Worm (Caenorhabditis elegans) whole organism, L1 larva: ENCODE data around the gene C15C7.4.

Experiments
- C04F5.9 ChIP-seq: sonication (generic microtip); optimal IDR thresholded peaks from 2 replicates; lab custom pipeline; 2016; ENCODE audit warnings: missing genetic modification characterization, missing compliant biosample characterization
- C34B4.2 ChIP-seq: sonication (generic microtip); optimal IDR thresholded peaks from 2 replicates; lab custom pipeline; 2017; ENCODE audit warnings: mild to moderate bottlenecking, missing genetic modification characterization, missing compliant biosample characterization
- Y116A8C.19 ChIP-seq: sonication (generic microtip); optimal IDR thresholded peaks from 2 replicates; lab custom pipeline; 2016; ENCODE audit warnings: missing compliant biosample characterization, missing genetic modification characterization, borderline replicate concordance
- ama-1 ChIP-seq: fragments of 150-350 bp; optimal IDR thresholded peaks from 2 replicates; lab custom pipeline; 2014
- ceh-82 ChIP-seq, 3 experiments: fragments of 150-350 bp in 1 of 3; sonication (generic microtip) in 2 of 3; optimal IDR thresholded peaks; 2 replicates each; lab custom pipeline; 2014 to 2017; ENCODE audit warnings: missing biosample characterization in 3 of 3, missing genetic modification characterization in 3 of 3
- dpl-1 ChIP-seq, 3 experiments: fragments of 150-350 bp in 2 of 3; sonication (generic microtip) in 1 of 3; optimal IDR thresholded peaks; 2 replicates each; lab custom pipeline; 2014 to 2017; ENCODE audit warnings: missing biosample characterization in 3 of 3, missing genetic modification characterization in 3 of 3, missing genetic modification reagents in 3 of 3
- dsc-1 ChIP-seq: sonication (generic microtip); optimal IDR thresholded peaks from 2 replicates; lab custom pipeline; 2016; ENCODE audit warnings: mild to moderate bottlenecking, missing genetic modification characterization, missing compliant biosample characterization
- efl-1 ChIP-seq, 4 experiments: fragments of 150-350 bp; optimal IDR thresholded peaks in 3 of 4; peaks in 1 of 4; 1 replicate in 1 of 4; 2 replicates in 3 of 4; lab custom pipeline; 2014; ENCODE audit warnings: missing biosample characterization in 2 of 4, missing genetic modification characterization in 2 of 4, missing genetic modification reagents in 2 of 4
- egl-13 ChIP-seq: sonication (generic microtip); optimal IDR thresholded peaks from 2 replicates; lab custom pipeline; 2016; ENCODE audit warnings: missing genotype, missing genetic modification reagents, missing genetic modification characterization, missing compliant biosample characterization
- elt-2 ChIP-seq: sonication (generic microtip); optimal IDR thresholded peaks from 2 replicates; lab custom pipeline; 2016; ENCODE audit warnings: missing genetic modification characterization, mild to moderate bottlenecking, inconsistent platforms, missing compliant biosample characterization, missing genetic modification reagents
- elt-3 ChIP-seq, 6 experiments: fragments of 150-350 bp in 1 of 6; sonication (generic microtip); optimal IDR thresholded peaks; 2 replicates each; lab custom pipeline; 2017 to 2018; ENCODE audit warnings: missing biosample characterization in 6 of 6, missing genetic modification characterization in 6 of 6, inconsistent platforms in 1 of 6
- fkh-4 ChIP-seq: sonication (generic microtip); optimal IDR thresholded peaks from 2 replicates; lab custom pipeline; 2016; ENCODE audit warnings: missing compliant biosample characterization, missing genetic modification characterization, borderline replicate concordance
- grh-1 ChIP-seq: fragments of 200-800 bp; sonication (Bioruptor generic); IDR thresholded peaks from 2 replicates; pipeline ENCODE4 v1.3.6; 2022; ENCODE audit warnings: missing genetic modification reagents, missing genetic modification characterization, missing compliant biosample characterization
- hlh-4 ChIP-seq: sonication (generic microtip); optimal IDR thresholded peaks from 2 replicates; lab custom pipeline; 2016; ENCODE audit warnings: mild to moderate bottlenecking, missing genetic modification characterization, missing compliant biosample characterization
- hpl-2 ChIP-seq: fragments of 150-350 bp; optimal IDR thresholded peaks from 2 replicates; lab custom pipeline; 2014; ENCODE audit warnings: missing biosample characterization, missing genetic modification reagents, missing genetic modification characterization
- lin-14 ChIP-seq: fragments of 200-800 bp; sonication (Bioruptor generic); optimal IDR thresholded peaks from 2 replicates; lab custom pipeline; 2018; ENCODE audit warnings: mild to moderate bottlenecking, missing genetic modification characterization, moderate library complexity, missing compliant biosample characterization
- lin-35 ChIP-seq, 2 experiments: fragments of 150-350 bp; optimal IDR thresholded peaks; 2 replicates each; lab custom pipeline; 2014; ENCODE audit warnings: missing biosample characterization in 2 of 2, missing genetic modification characterization in 2 of 2, missing genetic modification reagents in 2 of 2
- lir-3 ChIP-seq: sonication (generic microtip); optimal IDR thresholded peaks from 2 replicates; lab custom pipeline; 2016; ENCODE audit warnings: mild to moderate bottlenecking, missing genetic modification characterization, moderate library complexity, missing compliant biosample characterization; ENCODE audit not compliant: poor library complexity
- lsy-2 ChIP-seq, 2 experiments: fragments of 150-350 bp; optimal IDR thresholded peaks; 2 replicates each; lab custom pipeline; 2014; ENCODE audit warnings: missing biosample characterization in 2 of 2, missing genetic modification characterization in 2 of 2
- mab-9 ChIP-seq: fragments of 200-800 bp; sonication (Bioruptor generic); IDR thresholded peaks from 2 replicates; pipeline ENCODE4 v1.3.6; 2022; ENCODE audit warnings: missing genetic modification reagents, missing genetic modification characterization, missing compliant biosample characterization
- mdl-1 ChIP-seq, 2 experiments: fragments of 150-350 bp; optimal IDR thresholded peaks; 2 replicates each; lab custom pipeline; 2014 to 2017; ENCODE audit warnings: missing biosample characterization in 2 of 2, missing genetic modification characterization in 2 of 2, inconsistent platforms in 1 of 2
- mef-2 ChIP-seq: fragments of 150-350 bp; optimal IDR thresholded peaks from 2 replicates; lab custom pipeline; 2014; ENCODE audit warnings: missing biosample characterization, missing genetic modification characterization
- nhr-19 ChIP-seq: fragments of 200-800 bp; sonication (Bioruptor generic); conservative IDR thresholded peaks from 2 replicates; pipeline ENCODE4 v1.3.6; 2022; ENCODE audit warnings: missing genetic modification characterization, missing compliant biosample characterization
- nhr-20 ChIP-seq: sonication (generic microtip); optimal IDR thresholded peaks from 2 replicates; lab custom pipeline; 2016; ENCODE audit warnings: mild to moderate bottlenecking, missing genetic modification characterization, missing compliant biosample characterization
- nhr-237 ChIP-seq: fragments of 150-350 bp; optimal IDR thresholded peaks from 2 replicates; lab custom pipeline; 2014; ENCODE audit warnings: missing biosample characterization, missing genetic modification characterization
- nhr-47 ChIP-seq: sonication (generic microtip); optimal IDR thresholded peaks from 2 replicates; lab custom pipeline; 2016; ENCODE audit warnings: mild to moderate bottlenecking, missing genetic modification characterization, moderate library complexity, missing compliant biosample characterization
- nhr-71 ChIP-seq: sonication (generic microtip); optimal IDR thresholded peaks from 2 replicates; lab custom pipeline; 2016; ENCODE audit warnings: mild to moderate bottlenecking, missing genetic modification characterization, moderate library complexity, missing compliant biosample characterization
- nhr-77 ChIP-seq: fragments of 150-350 bp; optimal IDR thresholded peaks from 2 replicates; lab custom pipeline; 2014; ENCODE audit warnings: missing biosample characterization, missing genetic modification characterization
- nhr-84 ChIP-seq: sonication (generic microtip); optimal IDR thresholded peaks from 2 replicates; lab custom pipeline; 2017; ENCODE audit warnings: missing biosample characterization, missing genetic modification characterization
- nhr-90 ChIP-seq: sonication (generic microtip); optimal IDR thresholded peaks from 2 replicates; lab custom pipeline; 2016; ENCODE audit warnings: mild to moderate bottlenecking, missing genetic modification characterization, missing compliant biosample characterization; ENCODE audit not compliant: poor library complexity
- pag-3 ChIP-seq: sonication (generic microtip); optimal IDR thresholded peaks from 2 replicates; lab custom pipeline; 2017; ENCODE audit warnings: missing genetic modification characterization, mild to moderate bottlenecking, missing compliant biosample characterization, antibody characterized with exemption, borderline replicate concordance; ENCODE audit not compliant: insufficient read depth
- rnt-1 ChIP-seq: sonication (generic microtip); optimal IDR thresholded peaks from 2 replicates; lab custom pipeline; 2016; ENCODE audit warnings: mild to moderate bottlenecking, missing genetic modification characterization, moderate library complexity, missing compliant biosample characterization
- snu-23 ChIP-seq: sonication (generic microtip); optimal IDR thresholded peaks from 2 replicates; lab custom pipeline; 2016; ENCODE audit warnings: missing genetic modification characterization, missing compliant biosample characterization
- sox-4 ChIP-seq: sonication (generic microtip); optimal IDR thresholded peaks from 2 replicates; lab custom pipeline; 2016; ENCODE audit warnings: missing genetic modification characterization, missing compliant biosample characterization
- sup-37 ChIP-seq: fragments of 200-800 bp; sonication (Bioruptor generic); optimal IDR thresholded peaks from 2 replicates; lab custom pipeline; 2018; ENCODE audit warnings: mild to moderate bottlenecking, missing genetic modification characterization, missing compliant biosample characterization
- swsn-7 ChIP-seq: sonication (generic microtip); optimal IDR thresholded peaks from 2 replicates; lab custom pipeline; 2016; ENCODE audit warnings: missing genetic modification characterization, missing compliant biosample characterization
- tbx-2 ChIP-seq: sonication (generic microtip); optimal IDR thresholded peaks from 2 replicates; lab custom pipeline; 2016; ENCODE audit warnings: missing genetic modification characterization, missing compliant biosample characterization
- tlp-1 ChIP-seq: fragments of 150-350 bp; optimal IDR thresholded peaks from 2 replicates; lab custom pipeline; 2014; ENCODE audit warnings: missing biosample characterization, missing genetic modification characterization
- unc-130 ChIP-seq: fragments of 150-350 bp; optimal IDR thresholded peaks from 2 replicates; lab custom pipeline; 2017; ENCODE audit warnings: missing biosample characterization, missing genetic modification characterization, inconsistent platforms
- unc-30 ChIP-seq: sonication (generic microtip); optimal IDR thresholded peaks from 2 replicates; lab custom pipeline; 2017; ENCODE audit warnings: missing biosample characterization, missing genetic modification characterization
- unc-86 ChIP-seq: sonication (generic microtip); optimal IDR thresholded peaks from 2 replicates; lab custom pipeline; 2016; ENCODE audit warnings: missing genetic modification characterization, missing compliant biosample characterization
- unc-98 ChIP-seq: fragments of 200-800 bp; sonication (Bioruptor generic); IDR thresholded peaks from 2 replicates; pipeline ENCODE4 v1.3.6; 2022; ENCODE audit warnings: missing genetic modification characterization, missing compliant biosample characterization
- zag-1 ChIP-seq: fragments of 150-350 bp; optimal IDR thresholded peaks from 2 replicates; lab custom pipeline; 2014; ENCODE audit warnings: missing biosample characterization, missing genetic modification characterization
- ztf-4 ChIP-seq: fragments of 150-350 bp; optimal IDR thresholded peaks from 2 replicates; lab custom pipeline; 2014; ENCODE audit warnings: missing biosample characterization, missing genetic modification characterization

C15C7.4 gene

ce11 chrX:3106137-3106536, 39.2 kb upstream of the C15C7.4 start, which contains the start of gene K10B3.5 (continued):
- TF ChIP-seq nhr-237 (tag; lab: Kevin White, UChicago): no peak
- TF ChIP-seq dsc-1 (tag; lab: Kevin White, UChicago): peak; percentile 55
- peak; percentile 59 for TF ChIP-seq nhr-77 (tag; lab: Kevin White, UChicago)
- peak; percentile 1 for TF ChIP-seq mef-2 (tag; lab: Kevin White, UChicago)

ce11 chrX:3108603-3109002, 36.8 kb upstream of the C15C7.4 start:
- TF ChIP-seq tbx-2 (tag; lab: Kevin White, UChicago) (peak; percentile 33), unc-130 (tag; lab: Kevin White, UChicago) (peak; percentile 89), lin-35 (GFP tag; optimal IDR thresholded peaks at IDR 0.05; lab: Kevin White, UChicago) (peak; percentile 7 to 16), unc-86 (no peak), nhr-84 (tag; lab: Kevin White, UChicago) (no peak), unc-98 (GFP tag; lab: Robert Waterston, UW) (peak; percentile 17; the same call in 1 of the 2 replicates), sox-4 (no peak), nhr-90 (no peak), nhr-19 (peak; percentile 76), nhr-20 (tag; lab: Kevin White, UChicago) (peak; percentile 54), lin-14 (GFP tag; lab: Kevin White, UChicago) (peak; percentile 81), snu-23 (GFP tag; lab: Kevin White, UChicago) (peak; percentile 38), efl-1 (optimal IDR thresholded peaks at IDR 0.05; lab: Kevin White, UChicago) (no peak), efl-1 (GFP tag; optimal IDR thresholded peaks at IDR 0.05 in 1 of 2; lab: Kevin White, UChicago) (peak in 1 of 2 experiments; percentile 88), lsy-2 (tag; optimal IDR thresholded peaks at IDR 0.05; lab: Kevin White, UChicago) (peak; percentile 33 to 59), swsn-7 (tag; lab: Kevin White, UChicago) (peak; percentile 5), ceh-82 (tag; optimal IDR thresholded peaks at IDR 0.05; lab: Kevin White, UChicago) (no peak), nhr-237 (tag; lab: Kevin White, UChicago) (no peak), lir-3 (tag; lab: Kevin White, UChicago) (peak; percentile 55), hlh-4 (no peak), nhr-71 (peak; percentile 81), mdl-1 (tag; optimal IDR thresholded peaks at IDR 0.05; lab: Kevin White, UChicago) (peak in 1 of 2 experiments; percentile 79), grh-1 (GFP tag; lab: Robert Waterston, UW) (no peak), nhr-47 (tag; lab: Kevin White, UChicago) (peak; percentile 32), rnt-1 (peak; percentile 84), ztf-4 (tag; lab: Kevin White, UChicago) (peak; percentile 44)

- TF ChIP-seq elt-2 (tag; lab: Kevin White, UChicago) (peak; percentile 75), efl-1 (optimal IDR thresholded peaks at IDR 0.05; lab: Kevin White, UChicago) (no peak), efl-1 (GFP tag; optimal IDR thresholded peaks at IDR 0.05 in 1 of 2; lab: Kevin White, UChicago) (peak in 1 of 2 experiments; percentile 64), ztf-4 (tag; lab: Kevin White, UChicago) (no peak)
Observed at ce11 chrX:3110576-3110975, 34.8 kb upstream of the C15C7.4 start, which contains the start of gene gpcp-1. TSS of gene gpcp-1 (minus strand) at chrX:3110628.

- TF ChIP-seq fkh-4 (tag; lab: Kevin White, UChicago) (no peak), dpl-1 (GFP tag; optimal IDR thresholded peaks at IDR 0.05; lab: Kevin White, UChicago) (peak in 1 of 3 experiments; percentile 14), pag-3 (tag; lab: Kevin White, UChicago) (no peak), mab-9 (GFP tag; lab: Robert Waterston, UW) (peak; percentile 35; the same call in 1 of the 2 replicates), ama-1 (lab: Kevin White, UChicago) (no peak), tlp-1 (tag; lab: Kevin White, UChicago) (no peak), unc-30 (tag; lab: Kevin White, UChicago) (no peak), nhr-84 (tag; lab: Kevin White, UChicago) (no peak), nhr-71 (peak; percentile 54), nhr-237 (tag; lab: Kevin White, UChicago) (no peak), dsc-1 (tag; lab: Kevin White, UChicago) (peak; percentile 18), Y116A8C.19 (tag; lab: Kevin White, UChicago) (no peak), nhr-90 (no peak), egl-13 (no peak), efl-1 (optimal IDR thresholded peaks at IDR 0.05; lab: Kevin White, UChicago) (no peak), efl-1 (GFP tag; optimal IDR thresholded peaks at IDR 0.05 in 1 of 2; lab: Kevin White, UChicago) (no peak), ceh-82 (tag; optimal IDR thresholded peaks at IDR 0.05; lab: Kevin White, UChicago) (peak in 1 of 3 experiments; percentile 24), elt-3 (tag; optimal IDR thresholded peaks at IDR 0.05; lab: Kevin White, UChicago) (no peak), elt-2 (tag; lab: Kevin White, UChicago) (no peak), C34B4.2 (no peak), C04F5.9 (tag; lab: Kevin White, UChicago) (no peak), lir-3 (tag; lab: Kevin White, UChicago) (no peak), sup-37 (no peak), zag-1 (no peak), hpl-2 (GFP tag; lab: Kevin White, UChicago) (no peak)
Observed at ce11 chrX:3111066-3111465, 34.3 kb upstream of the C15C7.4 start.
